Fruit fly (Drosophila melanogaster): ENCODE results near the gene GCS1.

GCS1 gene

DNA sequence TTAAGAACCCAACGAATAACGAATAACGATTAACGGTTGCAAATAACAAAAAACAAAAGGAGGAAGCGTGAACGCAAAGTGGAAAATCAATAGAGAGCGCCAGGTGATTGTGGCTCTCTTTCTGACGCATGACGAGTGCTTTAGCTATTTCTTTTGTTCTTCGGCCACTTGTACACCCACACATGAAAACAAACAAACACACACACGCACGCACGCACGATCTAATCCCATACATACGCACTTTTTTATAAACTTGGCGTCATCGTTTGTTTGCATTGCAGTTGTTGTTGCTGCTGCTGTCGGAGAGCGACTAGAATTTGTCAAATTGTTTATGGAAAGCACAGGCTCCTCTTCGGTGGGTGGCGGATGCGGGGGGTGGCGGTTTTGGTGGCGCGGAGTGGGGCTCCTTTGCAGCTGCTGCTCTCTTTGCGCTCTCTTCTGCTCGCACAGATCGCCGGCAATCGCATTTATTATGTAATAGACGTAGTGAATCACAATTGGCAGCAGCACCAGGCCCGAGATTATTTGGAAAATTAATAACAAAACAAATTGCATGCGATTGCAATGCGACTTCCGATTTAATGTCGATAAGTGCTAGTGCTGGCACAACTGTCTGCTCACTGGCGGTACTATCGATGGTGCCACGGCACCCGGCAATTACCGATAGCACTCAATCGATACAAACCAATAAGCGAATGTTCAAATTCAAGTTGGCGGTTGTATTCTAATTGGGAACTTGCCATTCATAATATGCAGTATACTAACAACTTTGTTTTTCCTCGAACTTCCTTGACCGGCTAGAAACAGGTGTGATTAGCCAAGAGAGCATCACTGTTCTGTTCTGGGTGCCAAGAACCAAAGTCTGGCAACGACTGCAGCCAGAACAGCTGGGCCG, 8.6 kb downstream of the GCS1 start (continued):
- TF ChIP-seq Neu2 (GFP tag; optimal IDR thresholded peaks at IDR 0.05; ENCODE audit: borderline replicate concordance) (no peak), CG11247 (GFP tag; IDR thresholded peaks at IDR 0.05) (peak; percentile 51; the same call in 1 of the 2 replicates), Opbp (GFP tag; IDR thresholded peaks at IDR 0.05; ENCODE audit: partially characterized antibody) (peak; percentile 91), CG12155 (GFP tag; optimal IDR thresholded peaks at IDR 0.05) (peak; percentile 45), sim (GFP tag; IDR thresholded peaks at IDR 0.05) (no peak), sisA (GFP tag; IDR thresholded peaks at IDR 0.05) (no peak; the same call in 1 of the 2 replicates), fd96Cb (tag; optimal IDR thresholded peaks at IDR 0.05) (no peak), CG3995 (GFP tag; optimal IDR thresholded peaks at IDR 0.05) (peak; percentile 49), CG7987 (GFP tag; optimal IDR thresholded peaks at IDR 0.05) (no peak), lmd (GFP tag; IDR thresholded peaks at IDR 0.05) (peak; percentile 35; the same call in 1 of the 2 replicates), CG12744 (GFP tag; optimal IDR thresholded peaks at IDR 0.05) (no peak), CG30431 (GFP tag; optimal IDR thresholded peaks at IDR 0.05) (no peak), CG17328 (GFP tag; IDR thresholded peaks at IDR 0.05) (no peak), CG18476 (GFP tag; optimal IDR thresholded peaks at IDR 0.05) (no peak), bowl (GFP tag; IDR thresholded peaks at IDR 0.05) (no peak), Vsx1 (GFP tag; optimal IDR thresholded peaks at IDR 0.05) (no peak), sna (GFP tag; IDR thresholded peaks at IDR 0.05; ENCODE audit: partially characterized antibody) (peak; percentile 83), gem (tag; optimal IDR thresholded peaks at IDR 0.05) (peak; percentile 31), YL-1 (GFP tag; optimal IDR thresholded peaks at IDR 0.05) (peak; percentile 46), CG12769 (tag; optimal IDR thresholded peaks at IDR 0.05) (no peak), CG32767 (GFP tag; IDR thresholded peaks at IDR 0.05) (no peak), zf30C (GFP tag; optimal IDR thresholded peaks at IDR 0.05) (no peak), chm (GFP tag; IDR thresholded peaks at IDR 0.05) (no peak), disco-r (GFP tag; optimal IDR thresholded peaks at IDR 0.05) (peak; percentile 18), zen2 (GFP tag; IDR thresholded peaks at IDR 0.05; ENCODE audit: partially characterized antibody) (peak; percentile 65; the same call in 1 of the 3 replicates), CG11398 (GFP tag; optimal IDR thresholded peaks at IDR 0.05) (no peak), CG7556 (GFP tag; optimal IDR thresholded peaks at IDR 0.05) (no peak), CG16863 (GFP tag; optimal IDR thresholded peaks at IDR 0.05) (no peak), CG10654 (GFP tag; optimal IDR thresholded peaks at IDR 0.05) (peak; percentile 42), CG11560 (tag; IDR thresholded peaks at IDR 0.05) (peak; percentile 55; the same call in 1 of the 3 replicates), CG3407 (GFP tag; optimal IDR thresholded peaks at IDR 0.05) (no peak), Rx (GFP tag; IDR thresholded peaks at IDR 0.05) (0 out of 2 replicates have a peak, but pooled peaks have one; percentile 2), CG10431 (GFP tag; optimal IDR thresholded peaks at IDR 0.05) (no peak), BEAF-32 (GFP tag; optimal IDR thresholded peaks at IDR 0.05) (peak; percentile 93), MBD-R2 (GFP tag; IDR thresholded peaks at IDR 0.05) (peak; percentile 59), Fer2 (tag; optimal IDR thresholded peaks at IDR 0.05) (no peak), CoRest (tag; optimal IDR thresholded peaks at IDR 0.05) (peak; percentile 62), CG13424 (tag; optimal IDR thresholded peaks at IDR 0.05) (peak; percentile 50), ci (GFP tag; IDR thresholded peaks at IDR 0.05) (0 out of 3 replicates have a peak, but pooled peaks have one; percentile 39), so (GFP tag; IDR thresholded peaks at IDR 0.05) (no peak), CHES-1-like (GFP tag; optimal IDR thresholded peaks at IDR 0.05) (peak; percentile 72), CG11696 (GFP tag; IDR thresholded peaks at IDR 0.05) (no peak), Mad (GFP tag; optimal IDR thresholded peaks at IDR 0.05) (no peak), Hmx (GFP tag; optimal IDR thresholded peaks at IDR 0.05) (no peak), CG3847 (GFP tag; IDR thresholded peaks at IDR 0.05) (peak; percentile 72), gsb (GFP tag; IDR thresholded peaks at IDR 0.05) (no peak), CG6254 (GFP tag; optimal IDR thresholded peaks at IDR 0.05) (no peak), CG4424 (GFP tag; optimal IDR thresholded peaks at IDR 0.05) (peak; percentile 19), dm (GFP tag; optimal IDR thresholded peaks at IDR 0.05) (no peak)
